Fruit fly (Drosophila melanogaster): Measurements from ENCODE around the gene Rala.

DNA sequence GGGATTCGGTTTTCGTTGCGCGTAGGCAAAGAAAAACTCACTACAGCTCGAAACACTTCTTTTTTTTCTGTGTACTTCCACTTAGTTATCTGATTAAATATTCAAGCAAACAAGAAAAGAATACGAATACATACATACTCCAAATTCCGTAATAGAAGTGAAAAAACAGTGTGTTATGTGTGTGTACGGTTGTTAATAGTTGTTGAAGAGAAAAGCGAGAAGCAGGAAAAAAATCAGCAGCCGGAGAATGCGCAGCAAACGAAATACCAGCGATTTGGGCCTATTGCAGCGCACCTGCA is 20.4 kb upstream of the Rala start:
- TF ChIP-seq usp (GFP tag; optimal IDR thresholded peaks at IDR 0.05): no peak
- no peak for TF ChIP-seq pan (optimal IDR thresholded peaks at IDR 0.05)

Measured in whole organism.